Fruit fly (Drosophila melanogaster): Measurements from ENCODE around the gene PrBP.

DNA sequence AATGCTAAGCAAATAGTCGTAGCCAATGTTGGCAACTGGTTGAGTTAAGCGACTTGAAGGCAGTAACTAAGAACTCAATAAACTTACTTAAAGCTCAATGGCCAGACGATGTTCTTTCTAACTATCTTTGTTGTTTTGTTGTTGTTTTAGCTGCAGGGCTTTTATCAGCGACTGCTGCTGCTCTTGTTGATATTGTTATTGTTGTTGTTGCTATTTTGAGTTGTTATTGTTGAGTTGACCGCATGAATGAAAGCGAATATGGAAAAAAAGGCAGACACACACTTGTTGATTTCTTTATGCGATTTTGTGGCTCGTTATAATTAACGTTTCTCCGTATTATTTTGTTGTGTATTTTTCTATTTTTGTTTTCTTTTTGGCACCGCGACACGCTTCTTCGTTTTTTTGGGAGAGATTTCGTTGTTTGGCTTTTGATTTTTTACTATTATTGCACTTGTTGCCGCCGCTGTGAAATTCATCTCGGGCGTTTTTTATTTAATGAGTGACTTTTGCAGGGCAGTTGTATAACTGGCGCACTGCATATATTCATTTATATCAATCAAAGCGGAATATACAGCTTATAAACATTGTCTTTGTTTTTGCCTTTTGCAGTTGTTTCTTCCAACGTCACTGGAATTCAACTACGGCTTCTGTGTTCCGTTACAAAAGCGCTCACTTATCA is 22.8 kb upstream of the PrBP start:
- TF ChIP-seq TFAM (GFP tag; optimal IDR thresholded peaks at IDR 0.05) (no peak), dati (GFP tag; IDR thresholded peaks at IDR 0.05) (no peak), CoRest (tag; optimal IDR thresholded peaks at IDR 0.05) (no peak), pum (GFP tag; optimal IDR thresholded peaks at IDR 0.05) (no peak), lbe (GFP tag; optimal IDR thresholded peaks at IDR 0.05) (peak; percentile 21), CG10431 (GFP tag; optimal IDR thresholded peaks at IDR 0.05) (no peak), CG2875 (GFP tag; optimal IDR thresholded peaks at IDR 0.05) (no peak), ttk (GFP tag; IDR thresholded peaks at IDR 0.05) (no peak), dysf (GFP tag; IDR thresholded peaks at IDR 0.05) (no peak), ind (GFP tag; optimal IDR thresholded peaks at IDR 0.05) (no peak), sim (GFP tag; IDR thresholded peaks at IDR 0.05) (no peak), her (GFP tag; optimal IDR thresholded peaks at IDR 0.05) (no peak)

Measured in whole organism, embryonic.